Worm (Caenorhabditis elegans) whole organism, L4 larva: Measurements from ENCODE around the gene pptr-1.
A peak's percentile ranks its signal among the peaks of the same experiment; 100 is the strongest.

ENCODE experiments used
- F26F4.8 ChIP-seq: fragments of 200-800 bp; sonication (Bioruptor generic); conservative IDR thresholded peaks from 2 replicates; pipeline ENCODE4 v1.3.6; 2022; ENCODE audit warnings: missing genetic modification characterization, missing compliant biosample characterization
- T26A8.4 ChIP-seq: fragments of 200-800 bp; sonication (Bioruptor generic); IDR thresholded peaks from 2 replicates; pipeline ENCODE4 v1.3.6; 2022; ENCODE audit warnings: missing genetic modification characterization, missing compliant biosample characterization
- Y105C5A.15 ChIP-seq: fragments of 200-800 bp; sonication (Bioruptor generic); IDR thresholded peaks from 2 replicates; pipeline ENCODE4 v1.3.6; 2022; ENCODE audit warnings: missing genetic modification characterization, missing compliant biosample characterization
- Y75B8A.6 ChIP-seq: fragments of 200-800 bp; sonication (Bioruptor generic); IDR thresholded peaks from 2 replicates; pipeline ENCODE4 v1.3.6; 2022; ENCODE audit warnings: missing genetic modification reagents, missing genetic modification characterization, missing compliant biosample characterization
- aha-1 ChIP-seq: fragments of 150-350 bp; peaks from one replicate; lab custom pipeline; 2014; ENCODE audit warnings: missing biosample characterization, missing genetic modification characterization
- ama-1 ChIP-seq: fragments of 150-350 bp; optimal IDR thresholded peaks from 2 replicates; lab custom pipeline; 2014; ENCODE audit warnings: inconsistent platforms, mixed read lengths
- arid-1 ChIP-seq: fragments of 200-800 bp; sonication (Bioruptor generic); conservative IDR thresholded peaks from 2 replicates; pipeline ENCODE4 v1.3.6; 2022; ENCODE audit warnings: missing genetic modification reagents, missing genetic modification characterization, missing compliant biosample characterization
- ctbp-1 ChIP-seq: fragments of 200-800 bp; sonication (Bioruptor generic); IDR thresholded peaks from 2 replicates; pipeline ENCODE4 v1.3.6; 2022; ENCODE audit warnings: missing genetic modification reagents, missing genetic modification characterization, missing compliant biosample characterization
- daf-16 ChIP-seq, 3 experiments: sonication (generic microtip); optimal IDR thresholded peaks; 2 replicates each; lab custom pipeline; 2016 to 2017; ENCODE audit warnings: missing genetic modification characterization in 3 of 3, missing genetic modification reagents in 3 of 3, mild to moderate bottlenecking in 2 of 3, missing compliant biosample characterization in 2 of 3, missing biosample characterization in 1 of 3, moderate library complexity in 1 of 3
- dmd-6 ChIP-seq: fragments of 200-800 bp; sonication (Bioruptor generic); IDR thresholded peaks from 2 replicates; pipeline ENCODE4 v1.3.6; 2022; ENCODE audit warnings: missing genetic modification reagents, missing genetic modification characterization, missing compliant biosample characterization
- dmd-8 ChIP-seq: fragments of 200-800 bp; sonication (Bioruptor generic); IDR thresholded peaks from 2 replicates; pipeline ENCODE4 v1.3.6; 2022; ENCODE audit warnings: missing genetic modification characterization, missing compliant biosample characterization
- dpl-1 ChIP-seq: fragments of 150-350 bp; optimal IDR thresholded peaks from 2 replicates; lab custom pipeline; 2014; ENCODE audit warnings: missing biosample characterization, missing genetic modification reagents, missing genetic modification characterization
- duxl-1 ChIP-seq: sonication (generic microtip); optimal IDR thresholded peaks from 2 replicates; lab custom pipeline; 2016; ENCODE audit warnings: mild to moderate bottlenecking, missing genetic modification characterization, moderate library complexity, missing compliant biosample characterization; ENCODE audit not compliant: poor library complexity
- dve-1 ChIP-seq: sonication (generic microtip); optimal IDR thresholded peaks from 2 replicates; lab custom pipeline; 2017; ENCODE audit warnings: antibody characterized with exemption, mild to moderate bottlenecking, missing genetic modification characterization, missing compliant biosample characterization; ENCODE audit not compliant: insufficient read depth
- hif-1 ChIP-seq, 2 experiments: sonication (generic microtip); optimal IDR thresholded peaks; 2 replicates each; lab custom pipeline; 2016 to 2017; ENCODE audit warnings: missing compliant biosample characterization in 2 of 2, missing genetic modification characterization in 2 of 2, missing genetic modification reagents in 2 of 2, missing genotype in 2 of 2, mild to moderate bottlenecking in 1 of 2
- hlh-11 ChIP-seq: fragments of 200-800 bp; sonication (Bioruptor generic); optimal IDR thresholded peaks from 2 replicates; lab custom pipeline; 2018; ENCODE audit warnings: mild to moderate bottlenecking, missing genetic modification characterization, missing compliant biosample characterization
- hlh-30 ChIP-seq: sonication (generic microtip); optimal IDR thresholded peaks from 2 replicates; lab custom pipeline; 2017; ENCODE audit warnings: antibody characterized with exemption, mild to moderate bottlenecking, missing genetic modification characterization, missing compliant biosample characterization; ENCODE audit not compliant: insufficient read depth
- hmg-1.1 ChIP-seq: fragments of 200-800 bp; sonication (Bioruptor generic); IDR thresholded peaks from 2 replicates; pipeline ENCODE4 v1.3.6; 2022; ENCODE audit warnings: missing genetic modification reagents, missing genetic modification characterization, missing compliant biosample characterization
- mdl-1 ChIP-seq, 2 experiments: fragments of 150-350 bp in 1 of 2; sonication (generic microtip) in 1 of 2; optimal IDR thresholded peaks; 2 replicates each; lab custom pipeline; 2014 to 2017; ENCODE audit warnings: missing biosample characterization in 2 of 2, missing genetic modification characterization in 2 of 2
- mep-1 ChIP-seq: fragments of 150-350 bp; sonication (generic microtip); optimal IDR thresholded peaks from 3 replicates; lab custom pipeline; 2014; ENCODE audit warnings: missing biosample characterization, missing genetic modification characterization
- mes-2 ChIP-seq: sonication (generic microtip); optimal IDR thresholded peaks from 2 replicates; lab custom pipeline; 2016; ENCODE audit warnings: missing genotype, mild to moderate bottlenecking, missing genetic modification characterization, missing compliant biosample characterization; ENCODE audit not compliant: poor library complexity, severe bottlenecking
- mxl-3 ChIP-seq: fragments of 200-800 bp; sonication (Bioruptor generic); optimal IDR thresholded peaks from 2 replicates; lab custom pipeline; 2018; ENCODE audit warnings: mild to moderate bottlenecking, missing genetic modification characterization, missing compliant biosample characterization
- nhr-102 ChIP-seq: sonication (generic microtip); optimal IDR thresholded peaks from 2 replicates; lab custom pipeline; 2016; ENCODE audit warnings: mild to moderate bottlenecking, missing genetic modification characterization, moderate library complexity, missing compliant biosample characterization
- nhr-25 ChIP-seq: sonication (generic microtip); optimal IDR thresholded peaks from 2 replicates; lab custom pipeline; 2017; ENCODE audit warnings: missing genetic modification characterization, mild to moderate bottlenecking, missing compliant biosample characterization, antibody characterized with exemption, moderate library complexity, borderline replicate concordance; ENCODE audit not compliant: insufficient read depth
- nhr-28 ChIP-seq: fragments of 150-350 bp; optimal IDR thresholded peaks from 2 replicates; lab custom pipeline; 2014; ENCODE audit warnings: missing biosample characterization, missing genetic modification characterization
- nhr-42 ChIP-seq: fragments of 200-800 bp; sonication (Bioruptor generic); IDR thresholded peaks from 2 replicates; pipeline ENCODE4 v1.3.6; 2022; ENCODE audit warnings: missing genetic modification characterization, missing compliant biosample characterization
- nhr-6 ChIP-seq: fragments of 150-350 bp; optimal IDR thresholded peaks from 2 replicates; lab custom pipeline; 2014; ENCODE audit warnings: missing biosample characterization, missing genetic modification characterization
- nhr-76 ChIP-seq: fragments of 150-350 bp; optimal IDR thresholded peaks from 2 replicates; lab custom pipeline; 2014; ENCODE audit warnings: missing biosample characterization, missing genetic modification characterization
- pha-4 ChIP-seq, 2 experiments: fragments of 150-350 bp in 1 of 2; fragments of 200-800 bp in 1 of 2; sonication (Bioruptor generic) in 1 of 2; IDR thresholded peaks in 1 of 2; optimal IDR thresholded peaks in 1 of 2; 2 replicates each; pipeline versions ENCODE4 v1.3.6 to Lab custom; 2014 to 2022; ENCODE audit warnings: missing genetic modification characterization in 2 of 2, missing genetic modification reagents in 2 of 2, missing biosample characterization in 1 of 2, missing compliant biosample characterization in 1 of 2
- php-3 ChIP-seq: fragments of 200-800 bp; sonication (Bioruptor generic); IDR thresholded peaks from 2 replicates; pipeline ENCODE4 v1.3.6; 2022; ENCODE audit warnings: missing genetic modification reagents, missing genetic modification characterization, missing compliant biosample characterization
- pqm-1 ChIP-seq: sonication (generic microtip); optimal IDR thresholded peaks from 2 replicates; lab custom pipeline; 2017; ENCODE audit warnings: missing biosample characterization, missing genetic modification characterization
- sdz-12 ChIP-seq: fragments of 200-800 bp; sonication (Bioruptor generic); optimal IDR thresholded peaks from 2 replicates; lab custom pipeline; 2018; ENCODE audit warnings: mild to moderate bottlenecking, missing genetic modification characterization, missing compliant biosample characterization
- skn-1 ChIP-seq: fragments of 150-350 bp; optimal IDR thresholded peaks from 2 replicates; lab custom pipeline; 2014; ENCODE audit warnings: missing biosample characterization, missing genetic modification characterization
- spr-1 ChIP-seq: sonication (generic microtip); optimal IDR thresholded peaks from 2 replicates; lab custom pipeline; 2016; ENCODE audit warnings: mild to moderate bottlenecking, missing genetic modification characterization, missing compliant biosample characterization
- spr-3 ChIP-seq: fragments of 200-800 bp; sonication (Bioruptor generic); optimal IDR thresholded peaks from 2 replicates; lab custom pipeline; 2018; ENCODE audit warnings: mild to moderate bottlenecking, missing genetic modification characterization, missing compliant biosample characterization
- tag-97 ChIP-seq: fragments of 200-800 bp; sonication (Bioruptor generic); IDR thresholded peaks from 2 replicates; pipeline ENCODE4 v1.3.6; 2022; ENCODE audit warnings: missing genetic modification characterization, missing compliant biosample characterization
- unc-130 ChIP-seq: sonication (generic microtip); optimal IDR thresholded peaks from 2 replicates; lab custom pipeline; 2016; ENCODE audit warnings: missing genetic modification reagents, missing genetic modification characterization, missing compliant biosample characterization
- unc-39 ChIP-seq: sonication (generic microtip); optimal IDR thresholded peaks from 2 replicates; lab custom pipeline; 2017; ENCODE audit warnings: missing biosample characterization, missing genetic modification characterization
- unc-62 ChIP-seq, 3 experiments: fragments of 150-350 bp in 1 of 3; sonication (generic microtip); optimal IDR thresholded peaks in 2 of 3; peaks in 1 of 3; 1 replicate in 1 of 3; 2 replicates in 2 of 3; lab custom pipeline; 2014 to 2017; ENCODE audit warnings: missing biosample characterization in 3 of 3, missing genetic modification characterization in 3 of 3, missing genetic modification reagents in 3 of 3, missing genotype in 1 of 3
- vab-7 ChIP-seq: fragments of 200-800 bp; sonication (Bioruptor generic); IDR thresholded peaks from 2 replicates; pipeline ENCODE4 v1.3.6; 2022; ENCODE audit warnings: missing genetic modification reagents, missing genetic modification characterization, missing compliant biosample characterization
- zip-2 ChIP-seq: fragments of 150-350 bp; optimal IDR thresholded peaks from 2 replicates; lab custom pipeline; 2014; ENCODE audit warnings: missing biosample characterization, missing genetic modification characterization

pptr-1 gene

DNA sequence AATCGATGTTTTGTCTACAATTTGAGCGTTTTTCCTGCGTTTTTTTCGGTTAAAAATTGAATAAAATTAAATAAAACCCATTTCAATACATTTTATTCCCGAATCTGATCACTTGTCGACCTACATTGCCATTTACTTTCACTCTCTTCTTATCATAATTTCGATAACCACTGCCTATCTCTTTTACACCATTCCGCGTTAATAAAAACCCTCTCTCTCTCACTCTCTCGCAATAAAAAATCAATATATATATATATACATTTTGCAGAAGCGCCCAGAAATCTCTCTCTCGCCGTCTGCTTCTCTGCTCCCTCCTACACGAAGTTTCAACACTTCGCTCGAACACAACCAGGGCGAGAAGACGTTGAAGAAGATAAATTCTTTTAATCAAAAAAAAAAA is at the start of gene pptr-1:
TSS of gene pptr-1 (plus strand) at position 269 of the 400 bp plus-strand sequence.
- TF ChIP-seq spr-1 (tag; lab: Kevin White, UChicago) (no peak), mdl-1 (tag; optimal IDR thresholded peaks at IDR 0.05; lab: Kevin White, UChicago) (peak in 1 of 2 experiments; percentile 28), hmg-1.1 (GFP tag; lab: Robert Waterston, UW) (0 out of 2 replicates have a peak, but pooled peaks have one; percentile 15), dpl-1 (GFP tag; lab: Kevin White, UChicago) (peak; percentile 3), dve-1 (tag; lab: Kevin White, UChicago) (peak; percentile 40), dmd-6 (GFP tag; lab: Robert Waterston, UW) (peak; percentile 61; the same call in 1 of the 2 replicates), php-3 (GFP tag; lab: Robert Waterston, UW) (peak; percentile 30; the same call in 1 of the 2 replicates), pha-4 (GFP tag; IDR thresholded peaks at IDR 0.05; lab: Robert Waterston, UW) (0 out of 2 replicates have a peak, but pooled peaks have one; percentile 34), pha-4 (tag; optimal IDR thresholded peaks at IDR 0.05; lab: Kevin White, UChicago) (no peak), mes-2 (peak; percentile 30), nhr-28 (peak; percentile 55), unc-62 (GFP tag; optimal IDR thresholded peaks at IDR 0.05 in 1 of 2; lab: Kevin White, UChicago) (no peak), unc-62 (tag; optimal IDR thresholded peaks at IDR 0.05; lab: Kevin White, UChicago) (no peak), mep-1 (tag; lab: Kevin White, UChicago) (peak; percentile 42), hlh-30 (peak; percentile 12), tag-97 (GFP tag; lab: Robert Waterston, UW) (no peak), daf-16 (GFP tag; optimal IDR thresholded peaks at IDR 0.05; lab: Kevin White, UChicago) (no peak), daf-16 (tag; optimal IDR thresholded peaks at IDR 0.05; lab: Kevin White, UChicago) (peak; percentile 63), pqm-1 (tag; lab: Kevin White, UChicago) (peak; percentile 48), nhr-102 (tag; lab: Kevin White, UChicago) (peak; percentile 25), ctbp-1 (no peak), T26A8.4 (GFP tag; lab: Robert Waterston, UW) (no peak), skn-1 (tag; lab: Kevin White, UChicago) (no peak), hlh-11 (tag; lab: Kevin White, UChicago) (peak; percentile 73), nhr-25 (tag; lab: Kevin White, UChicago) (no peak), mxl-3 (GFP tag; lab: Kevin White, UChicago) (no peak)

DNA sequence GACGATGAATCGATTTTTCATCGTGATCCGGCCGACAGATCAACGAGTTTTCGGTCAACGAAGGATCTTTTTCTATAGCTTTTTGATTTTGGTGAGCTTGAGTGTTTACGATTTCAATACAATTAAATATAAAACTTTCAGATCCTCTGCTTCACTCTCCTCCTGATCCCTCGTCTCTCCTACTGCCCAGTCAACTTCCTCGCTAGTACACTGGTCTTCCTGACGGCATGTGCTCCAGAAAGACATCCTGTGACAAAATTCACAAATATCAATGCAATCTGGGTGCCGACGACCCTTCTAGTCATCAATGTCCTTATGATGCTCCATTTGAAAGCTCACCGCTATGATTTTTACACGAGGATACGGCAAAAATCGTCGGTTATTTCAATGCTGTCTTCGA is 49.0 kb upstream of the pptr-1 start:
- peak; percentile 93 for TF ChIP-seq aha-1 (tag; lab: Kevin White, UChicago)
- no peak for TF ChIP-seq ama-1
- TF ChIP-seq sdz-12 = no peak

ce11 chrV:16309523-16309922 is 47.8 kb upstream of the pptr-1 start, which contains the start of gene oac-7:
oac-7 (plus strand) TSS chrV:16309805.
- TF ChIP-seq zip-2 (peak; percentile 69), unc-62 (GFP tag; optimal IDR thresholded peaks at IDR 0.05 in 1 of 2; lab: Kevin White, UChicago) (peak in 1 of 2 experiments; percentile 52), unc-62 (tag; optimal IDR thresholded peaks at IDR 0.05; lab: Kevin White, UChicago) (no peak), dmd-6 (GFP tag; lab: Robert Waterston, UW) (peak; percentile 20; the same call in 1 of the 2 replicates), hlh-30 (peak; percentile 37), nhr-42 (GFP tag; lab: Robert Waterston, UW) (no peak), hif-1 (tag; optimal IDR thresholded peaks at IDR 0.05; lab: Kevin White, UChicago) (peak in 1 of 2 experiments; percentile 50), duxl-1 (tag; lab: Kevin White, UChicago) (peak; percentile 10), nhr-28 (peak; percentile 72), vab-7 (no peak)

DNA sequence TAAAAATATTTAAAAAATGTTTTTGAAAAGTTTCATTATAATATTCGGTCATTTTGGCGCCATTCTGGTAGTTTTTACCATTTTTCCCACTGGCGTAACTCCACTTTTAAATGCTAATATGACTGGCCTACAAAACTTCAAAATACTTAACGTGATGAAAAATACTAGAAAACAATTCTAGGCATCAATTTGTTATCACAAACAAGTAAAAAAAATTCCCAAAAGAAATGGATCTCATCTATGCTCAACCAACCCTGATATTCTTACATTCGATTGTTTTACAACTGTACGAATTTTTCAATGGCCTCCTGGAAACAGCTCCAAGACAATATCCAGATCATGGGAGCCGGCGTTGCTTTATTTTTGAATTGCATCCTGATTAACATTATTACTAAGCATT is 42.3 kb upstream of the pptr-1 start, which contains the start of gene str-214:
TSS of gene str-214 (plus strand) at position 301 of the 400 bp plus-strand sequence.
- TF ChIP-seq dmd-8 (GFP tag; lab: Robert Waterston, UW) (no peak), unc-39 (tag; lab: Kevin White, UChicago) (no peak), Y105C5A.15 (GFP tag; lab: Robert Waterston, UW) (no peak), arid-1 (no peak), daf-16 (GFP tag; optimal IDR thresholded peaks at IDR 0.05; lab: Kevin White, UChicago) (no peak), daf-16 (tag; optimal IDR thresholded peaks at IDR 0.05; lab: Kevin White, UChicago) (no peak), nhr-76 (tag; lab: Kevin White, UChicago) (no peak), nhr-6 (tag; lab: Kevin White, UChicago) (no peak), spr-1 (tag; lab: Kevin White, UChicago) (no peak), Y75B8A.6 (no peak), F26F4.8 (GFP tag; lab: Robert Waterston, UW) (no peak), spr-3 (no peak), unc-130 (GFP tag; lab: Kevin White, UChicago) (no peak), pqm-1 (tag; lab: Kevin White, UChicago) (no peak)
